Worm (Caenorhabditis elegans) whole organism, L4 larva: ENCODE data around the gene F16B4.2.

ENCODE experiments used
- D1046.2 ChIP-seq: fragments of 200-800 bp; sonication (Bioruptor generic); IDR thresholded peaks from 2 replicates; pipeline ENCODE4 v1.3.6; 2022; ENCODE audit warnings: missing genetic modification characterization, missing compliant biosample characterization
- F10B5.3 ChIP-seq: sonication (generic microtip); optimal IDR thresholded peaks from 2 replicates; lab custom pipeline; 2016; ENCODE audit warnings: mild to moderate bottlenecking, missing genetic modification characterization, missing compliant biosample characterization
- F26F4.8 ChIP-seq: fragments of 200-800 bp; sonication (Bioruptor generic); conservative IDR thresholded peaks from 2 replicates; pipeline ENCODE4 v1.3.6; 2022; ENCODE audit warnings: missing genetic modification characterization, missing compliant biosample characterization
- T20F7.1 ChIP-seq: fragments of 200-800 bp; sonication (Bioruptor generic); optimal IDR thresholded peaks from 2 replicates; lab custom pipeline; 2018; ENCODE audit warnings: mild to moderate bottlenecking, missing genetic modification characterization, missing compliant biosample characterization
- Y5F2A.4 ChIP-seq: fragments of 200-800 bp; sonication (Bioruptor generic); optimal IDR thresholded peaks from 2 replicates; lab custom pipeline; 2018; ENCODE audit warnings: mild to moderate bottlenecking, missing genetic modification characterization, missing compliant biosample characterization
- aha-1 ChIP-seq: fragments of 150-350 bp; peaks from one replicate; lab custom pipeline; 2014; ENCODE audit warnings: missing biosample characterization, missing genetic modification characterization
- ama-1 ChIP-seq: fragments of 150-350 bp; optimal IDR thresholded peaks from 2 replicates; lab custom pipeline; 2014; ENCODE audit warnings: inconsistent platforms, mixed read lengths
- ceh-82 ChIP-seq: sonication (generic microtip); optimal IDR thresholded peaks from 2 replicates; lab custom pipeline; 2017; ENCODE audit warnings: missing biosample characterization, missing genetic modification characterization
- cey-2 ChIP-seq: sonication (generic microtip); optimal IDR thresholded peaks from 3 replicates; lab custom pipeline; 2017; ENCODE audit warnings: missing genetic modification characterization, mild to moderate bottlenecking, missing compliant biosample characterization, antibody characterized with exemption, borderline replicate concordance; ENCODE audit not compliant: insufficient read depth
- daf-12 ChIP-seq: fragments of 150-350 bp; optimal IDR thresholded peaks from 2 replicates; lab custom pipeline; 2014; ENCODE audit warnings: missing biosample characterization, missing genetic modification reagents, missing genetic modification characterization
- daf-16 ChIP-seq, 3 experiments: sonication (generic microtip); optimal IDR thresholded peaks; 2 replicates each; lab custom pipeline; 2016 to 2017; ENCODE audit warnings: missing genetic modification characterization in 3 of 3, missing genetic modification reagents in 3 of 3, mild to moderate bottlenecking in 2 of 3, missing compliant biosample characterization in 2 of 3, missing biosample characterization in 1 of 3, moderate library complexity in 1 of 3
- dmd-6 ChIP-seq: fragments of 200-800 bp; sonication (Bioruptor generic); IDR thresholded peaks from 2 replicates; pipeline ENCODE4 v1.3.6; 2022; ENCODE audit warnings: missing genetic modification reagents, missing genetic modification characterization, missing compliant biosample characterization
- dmd-9 ChIP-seq: fragments of 200-800 bp; sonication (Bioruptor generic); IDR thresholded peaks from 2 replicates; pipeline ENCODE4 v1.3.6; 2022; ENCODE audit warnings: missing genetic modification reagents, missing genetic modification characterization, missing compliant biosample characterization
- dpl-1 ChIP-seq: fragments of 150-350 bp; optimal IDR thresholded peaks from 2 replicates; lab custom pipeline; 2014; ENCODE audit warnings: missing biosample characterization, missing genetic modification reagents, missing genetic modification characterization
- egl-27 ChIP-seq: sonication (generic microtip); optimal IDR thresholded peaks from 3 replicates; lab custom pipeline; 2017; ENCODE audit warnings: missing biosample characterization, missing genetic modification reagents, missing genetic modification characterization
- hif-1 ChIP-seq, 2 experiments: sonication (generic microtip); optimal IDR thresholded peaks; 2 replicates each; lab custom pipeline; 2016 to 2017; ENCODE audit warnings: missing compliant biosample characterization in 2 of 2, missing genetic modification characterization in 2 of 2, missing genetic modification reagents in 2 of 2, missing genotype in 2 of 2, mild to moderate bottlenecking in 1 of 2
- lin-13 ChIP-seq: fragments of 150-350 bp; optimal IDR thresholded peaks from 2 replicates; lab custom pipeline; 2014; ENCODE audit warnings: missing biosample characterization, missing genetic modification reagents, missing genetic modification characterization
- lin-29 ChIP-seq: fragments of 200-800 bp; sonication (Bioruptor generic); IDR thresholded peaks from 2 replicates; pipeline ENCODE4 v1.3.6; 2022; ENCODE audit warnings: missing genetic modification reagents, missing genetic modification characterization, missing compliant biosample characterization
- lir-3 ChIP-seq: sonication (generic microtip); optimal IDR thresholded peaks from 2 replicates; lab custom pipeline; 2016; ENCODE audit warnings: mild to moderate bottlenecking, missing genetic modification characterization, missing compliant biosample characterization
- madf-9 ChIP-seq: fragments of 200-800 bp; sonication (Bioruptor generic); conservative IDR thresholded peaks from 2 replicates; pipeline ENCODE4 v1.3.6; 2022; ENCODE audit warnings: missing genetic modification reagents, missing genetic modification characterization, missing compliant biosample characterization
- mdl-1 ChIP-seq, 2 experiments: fragments of 150-350 bp in 1 of 2; sonication (generic microtip) in 1 of 2; optimal IDR thresholded peaks; 2 replicates each; lab custom pipeline; 2014 to 2017; ENCODE audit warnings: missing biosample characterization in 2 of 2, missing genetic modification characterization in 2 of 2
- mdt-29 ChIP-seq: fragments of 200-800 bp; sonication (Bioruptor generic); IDR thresholded peaks from 2 replicates; pipeline ENCODE4 v1.3.6; 2022; ENCODE audit warnings: missing genetic modification reagents, missing genetic modification characterization, missing compliant biosample characterization
- nhr-102 ChIP-seq: sonication (generic microtip); optimal IDR thresholded peaks from 2 replicates; lab custom pipeline; 2016; ENCODE audit warnings: mild to moderate bottlenecking, missing genetic modification characterization, moderate library complexity, missing compliant biosample characterization
- nhr-237 ChIP-seq: sonication (generic microtip); optimal IDR thresholded peaks from 2 replicates; lab custom pipeline; 2017; ENCODE audit warnings: missing biosample characterization, missing genetic modification characterization
- nhr-41 ChIP-seq: fragments of 200-800 bp; sonication (Bioruptor generic); IDR thresholded peaks from 2 replicates; pipeline ENCODE4 v1.3.6; 2022; ENCODE audit warnings: missing genetic modification reagents, missing genetic modification characterization, missing compliant biosample characterization
- pha-4 ChIP-seq, 2 experiments: fragments of 150-350 bp in 1 of 2; fragments of 200-800 bp in 1 of 2; sonication (Bioruptor generic) in 1 of 2; IDR thresholded peaks in 1 of 2; optimal IDR thresholded peaks in 1 of 2; 2 replicates each; pipeline versions ENCODE4 v1.3.6 to Lab custom; 2014 to 2022; ENCODE audit warnings: missing genetic modification characterization in 2 of 2, missing genetic modification reagents in 2 of 2, missing biosample characterization in 1 of 2, missing compliant biosample characterization in 1 of 2
- saeg-2 ChIP-seq: fragments of 200-800 bp; sonication (Bioruptor generic); IDR thresholded peaks from 2 replicates; pipeline ENCODE4 v1.3.6; 2022; ENCODE audit warnings: missing genetic modification reagents, missing genetic modification characterization, missing compliant biosample characterization
- sdz-12 ChIP-seq: fragments of 200-800 bp; sonication (Bioruptor generic); optimal IDR thresholded peaks from 2 replicates; lab custom pipeline; 2018; ENCODE audit warnings: mild to moderate bottlenecking, missing genetic modification characterization, missing compliant biosample characterization
- set-16 ChIP-seq: fragments of 200-800 bp; sonication (Bioruptor generic); IDR thresholded peaks from 2 replicates; pipeline ENCODE4 v1.3.6; 2022; ENCODE audit warnings: missing genetic modification reagents, missing genetic modification characterization, missing compliant biosample characterization
- snpc-1.2 ChIP-seq: fragments of 200-800 bp; sonication (Bioruptor generic); IDR thresholded peaks from 2 replicates; pipeline ENCODE4 v1.3.6; 2022; ENCODE audit warnings: missing genetic modification reagents, missing genetic modification characterization, missing compliant biosample characterization
- spr-1 ChIP-seq: sonication (generic microtip); optimal IDR thresholded peaks from 2 replicates; lab custom pipeline; 2016; ENCODE audit warnings: mild to moderate bottlenecking, missing genetic modification characterization, missing compliant biosample characterization
- unc-39 ChIP-seq: sonication (generic microtip); optimal IDR thresholded peaks from 2 replicates; lab custom pipeline; 2017; ENCODE audit warnings: missing biosample characterization, missing genetic modification characterization
- zip-2 ChIP-seq: fragments of 150-350 bp; optimal IDR thresholded peaks from 2 replicates; lab custom pipeline; 2014; ENCODE audit warnings: missing biosample characterization, missing genetic modification characterization
- ztf-11 ChIP-seq: fragments of 150-350 bp; optimal IDR thresholded peaks from 2 replicates; lab custom pipeline; 2014; ENCODE audit warnings: missing biosample characterization, missing genetic modification characterization

Gene F16B4.2

DNA sequence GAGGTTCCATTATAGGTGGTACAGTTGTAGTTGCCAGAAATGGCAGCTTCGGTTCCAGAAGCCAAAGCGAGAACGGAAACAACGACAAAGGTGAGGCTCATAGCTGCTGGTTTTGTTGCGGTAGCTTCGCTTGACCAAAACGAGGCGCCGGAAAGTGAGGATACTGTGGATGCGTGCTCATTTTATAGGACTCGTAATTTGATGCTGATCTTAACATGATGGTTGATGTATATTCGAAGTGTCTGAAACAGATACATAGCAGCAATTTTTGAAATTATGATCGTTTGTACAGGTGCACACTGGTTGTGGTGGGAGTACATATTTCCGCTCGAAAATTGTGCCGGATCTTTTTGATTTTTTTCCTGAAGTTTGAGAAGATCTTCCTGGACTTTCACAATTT, 30.3 kb downstream of the F16B4.2 start, which contains the start of gene Y46H3D.8:
TSS of gene Y46H3D.8 (minus strand) at position 101 of the 400 bp plus-strand sequence.
- TF ChIP-seq dmd-9 (GFP tag; lab: Robert Waterston, UW) (no peak), hif-1 (tag; optimal IDR thresholded peaks at IDR 0.05; lab: Kevin White, UChicago) (no peak), nhr-237 (tag; lab: Kevin White, UChicago) (no peak), madf-9 (GFP tag; lab: Robert Waterston, UW) (no peak), lin-29 (GFP tag; lab: Robert Waterston, UW) (no peak), T20F7.1 (GFP tag; lab: Kevin White, UChicago) (no peak), dpl-1 (no peak), ceh-82 (no peak), mdl-1 (tag; optimal IDR thresholded peaks at IDR 0.05; lab: Kevin White, UChicago) (no peak), saeg-2 (GFP tag; lab: Robert Waterston, UW) (no peak), Y5F2A.4 (GFP tag; lab: Kevin White, UChicago) (no peak), cey-2 (tag; lab: Kevin White, UChicago) (no peak), snpc-1.2 (GFP tag; lab: Robert Waterston, UW) (no peak)

DNA sequence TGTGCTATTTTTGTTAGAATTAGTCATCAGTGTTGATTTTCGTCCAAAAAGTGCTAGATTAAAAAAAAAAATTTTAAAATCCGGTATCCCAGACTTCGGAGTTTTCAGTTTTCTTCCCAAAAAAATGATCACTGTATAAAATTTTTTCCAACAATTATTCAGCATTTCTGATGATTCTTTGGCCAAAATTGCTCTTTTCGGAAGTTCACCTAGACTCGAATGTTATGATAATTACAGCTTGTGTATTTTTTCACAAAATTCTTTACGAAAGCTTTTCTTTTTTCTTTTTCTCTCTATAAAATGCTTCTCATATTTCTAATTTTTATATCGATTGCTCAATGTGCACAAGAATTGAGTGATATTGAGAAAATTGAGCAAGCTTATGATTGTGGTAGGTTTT, 30.9 kb downstream of the F16B4.2 start, which contains the start of gene irld-17:
TSS of gene irld-17 (plus strand) at position 301 of the 400 bp plus-strand sequence.
- TF ChIP-seq F10B5.3 (tag; lab: Kevin White, UChicago): no peak
- no peak for TF ChIP-seq dmd-6 (GFP tag; lab: Robert Waterston, UW)
- TF ChIP-seq sdz-12 (GFP tag; lab: Kevin White, UChicago): no peak
- no peak for TF ChIP-seq dpl-1
- TF ChIP-seq daf-12 (tag; lab: Kevin White, UChicago): no peak
- TF ChIP-seq ceh-82: no peak
- no peak for TF ChIP-seq F26F4.8 (GFP tag; lab: Robert Waterston, UW)
- no peak for TF ChIP-seq lin-13 (GFP tag; lab: Kevin White, UChicago)
- no peak for TF ChIP-seq pha-4 (GFP tag; IDR thresholded peaks at IDR 0.05; lab: Robert Waterston, UW)
- no peak for TF ChIP-seq pha-4 (tag; optimal IDR thresholded peaks at IDR 0.05; lab: Kevin White, UChicago)
- no peak for TF ChIP-seq D1046.2 (GFP tag; lab: Robert Waterston, UW)
- TF ChIP-seq egl-27 (tag; lab: Kevin White, UChicago): no peak
- no peak for TF ChIP-seq unc-39 (tag; lab: Kevin White, UChicago)
- no peak for TF ChIP-seq nhr-102 (tag; lab: Kevin White, UChicago)
- TF ChIP-seq nhr-41: no peak

DNA sequence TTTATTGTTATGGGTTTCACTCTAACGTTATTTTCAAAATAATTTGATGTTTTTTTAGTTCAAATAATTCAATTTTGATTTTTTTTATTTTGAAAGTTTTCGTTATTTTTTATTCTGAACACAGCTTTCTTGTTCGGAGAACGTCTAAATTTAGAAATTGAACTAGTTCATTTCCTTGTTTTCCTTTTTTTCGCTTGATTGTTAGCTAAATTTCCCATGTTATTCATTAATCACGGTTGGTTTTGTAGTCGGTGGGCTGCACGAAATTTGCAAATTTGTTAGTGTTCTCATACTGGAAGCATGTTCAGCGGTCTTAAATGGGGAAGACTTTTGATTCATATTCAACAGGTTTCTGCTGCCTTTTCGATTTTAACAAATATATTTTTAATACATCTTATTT, 35.0 kb downstream of the F16B4.2 start, which contains the start of gene str-222:
TSS of gene str-222 (plus strand) at position 301 of the 400 bp plus-strand sequence.
- TF ChIP-seq aha-1 (tag; lab: Kevin White, UChicago): no peak
- TF ChIP-seq mdt-29 (GFP tag; lab: Robert Waterston, UW): no peak
- TF ChIP-seq unc-39 (tag; lab: Kevin White, UChicago): no peak
- no peak for TF ChIP-seq ama-1
- no peak for TF ChIP-seq lir-3 (tag; lab: Kevin White, UChicago)
- no peak for TF ChIP-seq ztf-11
- TF ChIP-seq daf-16 (GFP tag; optimal IDR thresholded peaks at IDR 0.05; lab: Kevin White, UChicago): no peak
- TF ChIP-seq daf-16 (tag; optimal IDR thresholded peaks at IDR 0.05; lab: Kevin White, UChicago): no peak
- no peak for TF ChIP-seq zip-2 (tag; lab: Kevin White, UChicago)
- TF ChIP-seq spr-1: no peak
- TF ChIP-seq Y5F2A.4 (GFP tag; lab: Kevin White, UChicago): no peak
- TF ChIP-seq dmd-6 (GFP tag; lab: Robert Waterston, UW): no peak
- TF ChIP-seq egl-27 (tag; lab: Kevin White, UChicago): no peak
- TF ChIP-seq set-16 (GFP tag; lab: Robert Waterston, UW): no peak

- no peak for TF ChIP-seq F26F4.8 (GFP tag; lab: Robert Waterston, UW)
These were observed 39.2 kb downstream of the F16B4.2 start, which contains the start of gene str-221 for ce11 chrV:1640008-1640407. TSS of gene str-221 (plus strand) at chrV:1640308.
